Worm (Caenorhabditis elegans) whole organism, L3 larva: ENCODE measurements around the gene bgal-2.
A peak's percentile ranks its signal among the peaks of the same experiment; 100 is the strongest.

Experiments
- R02D3.7 ChIP-seq: fragments of 150-350 bp; optimal IDR thresholded peaks from 2 replicates; lab custom pipeline; 2014; ENCODE audit warnings: missing biosample characterization, missing genetic modification characterization
- ZK546.5 ChIP-seq: sonication (generic microtip); optimal IDR thresholded peaks from 2 replicates; lab custom pipeline; 2017; ENCODE audit warnings: missing biosample characterization, missing genetic modification characterization
- aly-2 ChIP-seq: fragments of 150-350 bp; optimal IDR thresholded peaks from 2 replicates; lab custom pipeline; 2014; ENCODE audit warnings: missing biosample characterization, missing genetic modification characterization
- ama-1 ChIP-seq: fragments of 150-350 bp; optimal IDR thresholded peaks from 2 replicates; lab custom pipeline; 2018
- ceh-16 ChIP-seq: sonication (generic microtip); optimal IDR thresholded peaks from 2 replicates; lab custom pipeline; 2017; ENCODE audit warnings: missing biosample characterization, missing genetic modification characterization
- ceh-28 ChIP-seq: fragments of 150-350 bp; optimal IDR thresholded peaks from 2 replicates; lab custom pipeline; 2014; ENCODE audit warnings: missing biosample characterization, missing genetic modification reagents, missing genetic modification characterization
- ceh-82 ChIP-seq: fragments of 150-350 bp; optimal IDR thresholded peaks from 2 replicates; lab custom pipeline; 2014; ENCODE audit warnings: missing biosample characterization, missing genetic modification characterization
- ceh-9 ChIP-seq: sonication (generic microtip); optimal IDR thresholded peaks from 2 replicates; lab custom pipeline; 2018; ENCODE audit warnings: missing biosample characterization, missing genetic modification characterization
- daf-12 ChIP-seq: fragments of 150-350 bp; optimal IDR thresholded peaks from 2 replicates; lab custom pipeline; 2014; ENCODE audit warnings: missing biosample characterization, missing genetic modification reagents, missing genetic modification characterization
- egl-27 ChIP-seq: sonication (generic microtip); optimal IDR thresholded peaks from 4 replicates; lab custom pipeline; 2017; ENCODE audit warnings: missing biosample characterization, missing genetic modification reagents, missing genetic modification characterization
- egl-5 ChIP-seq: fragments of 150-350 bp; optimal IDR thresholded peaks from 2 replicates; lab custom pipeline; 2017; ENCODE audit warnings: missing biosample characterization, missing genetic modification reagents, missing genetic modification characterization, inconsistent platforms
- elt-1 ChIP-seq: fragments of 150-350 bp; optimal IDR thresholded peaks from 2 replicates; lab custom pipeline; 2014; ENCODE audit warnings: missing biosample characterization, missing genetic modification characterization
- elt-2 ChIP-seq: sonication (generic microtip); optimal IDR thresholded peaks from 2 replicates; lab custom pipeline; 2016; ENCODE audit warnings: missing genetic modification reagents, mild to moderate bottlenecking, missing genetic modification characterization, missing compliant biosample characterization
- elt-3 ChIP-seq, 3 experiments: fragments of 150-350 bp in 1 of 3; sonication (generic microtip) in 2 of 3; optimal IDR thresholded peaks; 2 replicates in 2 of 3; 4 replicates in 1 of 3; lab custom pipeline; 2014 to 2017; ENCODE audit warnings: missing biosample characterization in 3 of 3, missing genetic modification characterization in 3 of 3
- eor-1 ChIP-seq, 2 experiments: fragments of 150-350 bp; optimal IDR thresholded peaks; 2 replicates each; lab custom pipeline; 2014 to 2018; ENCODE audit warnings: missing biosample characterization in 2 of 2, missing genetic modification characterization in 2 of 2
- fkh-10 ChIP-seq: sonication (generic microtip); optimal IDR thresholded peaks from 2 replicates; lab custom pipeline; 2017; ENCODE audit warnings: missing biosample characterization, missing genetic modification reagents, missing genetic modification characterization
- fkh-2 ChIP-seq: fragments of 150-350 bp; optimal IDR thresholded peaks from 2 replicates; lab custom pipeline; 2014; ENCODE audit warnings: missing biosample characterization, missing genetic modification reagents, missing genetic modification characterization
- fos-1 ChIP-seq: fragments of 150-350 bp; optimal IDR thresholded peaks from 2 replicates; lab custom pipeline; 2014; ENCODE audit warnings: missing biosample characterization, missing genetic modification characterization
- hmg-11 ChIP-seq: sonication (generic microtip); optimal IDR thresholded peaks from 2 replicates; lab custom pipeline; 2016; ENCODE audit warnings: missing genetic modification characterization, missing compliant biosample characterization
- jun-1 ChIP-seq: fragments of 150-350 bp; optimal IDR thresholded peaks from 2 replicates; lab custom pipeline; 2014; ENCODE audit warnings: missing biosample characterization, missing genetic modification reagents, missing genetic modification characterization
- lin-15B ChIP-seq: fragments of 150-350 bp; optimal IDR thresholded peaks from 2 replicates; lab custom pipeline; 2014; ENCODE audit warnings: missing biosample characterization, missing genetic modification characterization
- lin-39 ChIP-seq: fragments of 150-350 bp; optimal IDR thresholded peaks from 2 replicates; lab custom pipeline; 2018; ENCODE audit warnings: missing biosample characterization, missing genetic modification reagents, missing genetic modification characterization
- lsy-12 ChIP-seq: sonication (generic microtip); optimal IDR thresholded peaks from 2 replicates; lab custom pipeline; 2016; ENCODE audit warnings: mild to moderate bottlenecking, missing genetic modification characterization, missing compliant biosample characterization
- mdl-1 ChIP-seq: fragments of 150-350 bp; optimal IDR thresholded peaks from 2 replicates; lab custom pipeline; 2014; ENCODE audit warnings: missing biosample characterization, missing genetic modification characterization
- mml-1 ChIP-seq: fragments of 150-350 bp; sonication (generic microtip); optimal IDR thresholded peaks from 3 replicates; lab custom pipeline; 2014; ENCODE audit warnings: missing biosample characterization, missing genetic modification characterization
- nfya-1 ChIP-seq: sonication (generic microtip); optimal IDR thresholded peaks from 2 replicates; lab custom pipeline; 2017; ENCODE audit warnings: missing genetic modification characterization, mild to moderate bottlenecking, missing compliant biosample characterization, antibody characterized with exemption, moderate library complexity; ENCODE audit not compliant: insufficient read depth
- nhr-11 ChIP-seq: fragments of 150-350 bp; optimal IDR thresholded peaks from 2 replicates; lab custom pipeline; 2014; ENCODE audit warnings: missing biosample characterization, missing genetic modification characterization
- nhr-12 ChIP-seq: fragments of 150-350 bp; optimal IDR thresholded peaks from 2 replicates; lab custom pipeline; 2014; ENCODE audit warnings: missing biosample characterization, missing genetic modification characterization
- nhr-23 ChIP-seq: fragments of 150-350 bp; optimal IDR thresholded peaks from 2 replicates; lab custom pipeline; 2014; ENCODE audit warnings: missing biosample characterization, missing genetic modification reagents, missing genetic modification characterization
- nhr-237 ChIP-seq: fragments of 150-350 bp; optimal IDR thresholded peaks from 2 replicates; lab custom pipeline; 2014; ENCODE audit warnings: missing biosample characterization, missing genetic modification characterization
- nhr-25 ChIP-seq: sonication (generic microtip); optimal IDR thresholded peaks from 2 replicates; lab custom pipeline; 2017; ENCODE audit warnings: missing biosample characterization, missing genetic modification characterization
- nhr-28 ChIP-seq: fragments of 150-350 bp; optimal IDR thresholded peaks from 2 replicates; lab custom pipeline; 2014; ENCODE audit warnings: missing biosample characterization, missing genetic modification characterization
- nhr-43 ChIP-seq: sonication (generic microtip); optimal IDR thresholded peaks from 2 replicates; lab custom pipeline; 2016; ENCODE audit warnings: mild to moderate bottlenecking, missing genetic modification characterization, missing compliant biosample characterization; ENCODE audit not compliant: poor library complexity, severe bottlenecking
- nhr-67 ChIP-seq: fragments of 150-350 bp; optimal IDR thresholded peaks from 2 replicates; lab custom pipeline; 2014; ENCODE audit warnings: missing biosample characterization, missing genetic modification characterization
- nhr-76 ChIP-seq: fragments of 150-350 bp; sonication (generic microtip); optimal IDR thresholded peaks from 5 replicates; lab custom pipeline; 2014; ENCODE audit warnings: missing biosample characterization, missing genetic modification characterization
- nhr-77 ChIP-seq: fragments of 150-350 bp; optimal IDR thresholded peaks from 2 replicates; lab custom pipeline; 2014; ENCODE audit warnings: missing biosample characterization, missing genetic modification characterization
- pha-4 ChIP-seq: fragments of 150-350 bp; optimal IDR thresholded peaks from 2 replicates; lab custom pipeline; 2014; ENCODE audit warnings: missing biosample characterization, missing genetic modification reagents, missing genetic modification characterization
- pqm-1 ChIP-seq: fragments of 150-350 bp; optimal IDR thresholded peaks from 2 replicates; lab custom pipeline; 2017; ENCODE audit warnings: missing biosample characterization, missing genetic modification characterization, inconsistent platforms
- sea-2 ChIP-seq: fragments of 150-350 bp; sonication (generic microtip); optimal IDR thresholded peaks from 4 replicates; lab custom pipeline; 2014; ENCODE audit warnings: missing biosample characterization, missing genetic modification reagents, missing genetic modification characterization
- skn-1 ChIP-seq: fragments of 150-350 bp; optimal IDR thresholded peaks from 2 replicates; lab custom pipeline; 2014; ENCODE audit warnings: missing biosample characterization, missing genetic modification characterization
- snpc-4 ChIP-seq: fragments of 150-350 bp; optimal IDR thresholded peaks from 2 replicates; lab custom pipeline; 2014; ENCODE audit warnings: missing biosample characterization, missing genetic modification characterization
- tbx-2 ChIP-seq: sonication (generic microtip); optimal IDR thresholded peaks from 2 replicates; lab custom pipeline; 2016; ENCODE audit warnings: mild to moderate bottlenecking, missing genetic modification characterization, missing compliant biosample characterization
- unc-39 ChIP-seq: sonication (generic microtip); optimal IDR thresholded peaks from 4 replicates; lab custom pipeline; 2017; ENCODE audit warnings: missing biosample characterization, missing genetic modification characterization
- unc-62 ChIP-seq: fragments of 150-350 bp; sonication (generic microtip); optimal IDR thresholded peaks from 4 replicates; lab custom pipeline; 2014; ENCODE audit warnings: missing biosample characterization, missing genetic modification reagents, missing genetic modification characterization
- zag-1 ChIP-seq: fragments of 150-350 bp; optimal IDR thresholded peaks from 2 replicates; lab custom pipeline; 2014; ENCODE audit warnings: missing biosample characterization, missing genetic modification characterization
- ztf-11 ChIP-seq: fragments of 150-350 bp; optimal IDR thresholded peaks from 2 replicates; lab custom pipeline; 2014; ENCODE audit warnings: missing biosample characterization, missing genetic modification characterization
- ztf-4 ChIP-seq: fragments of 150-350 bp; optimal IDR thresholded peaks from 2 replicates; lab custom pipeline; 2014; ENCODE audit warnings: missing biosample characterization, missing genetic modification characterization

Gene bgal-2

ce11 chrX:6742011-6742683 lies 42.1 kb upstream of the bgal-2 start, which contains the start of gene mdl-1:
TSS of gene mdl-1 (plus strand) at chrX:6742351.
- peak; percentile 81 for TF ChIP-seq jun-1 (tag; lab: Kevin White, UChicago)
- TF ChIP-seq nhr-11 (tag; lab: Kevin White, UChicago), result peak; percentile 67
- no peak for TF ChIP-seq elt-3 (tag; optimal IDR thresholded peaks at IDR 0.05; lab: Kevin White, UChicago)
- peak; percentile 74 for TF ChIP-seq ztf-4
- no peak for TF ChIP-seq ztf-11
- peak; percentile 82 for TF ChIP-seq pqm-1 (tag; lab: Kevin White, UChicago)
- TF ChIP-seq nhr-77 (tag; lab: Kevin White, UChicago), result no peak
- TF ChIP-seq zag-1, result no peak
- peak; percentile 95 for TF ChIP-seq nhr-23 (tag; lab: Kevin White, UChicago)
- no peak for TF ChIP-seq nhr-237 (tag; lab: Kevin White, UChicago)
- TF ChIP-seq ama-1 (lab: Kevin White, UChicago), result peak; percentile 95
- peak; percentile 27 for TF ChIP-seq fos-1 (tag; lab: Kevin White, UChicago)
- TF ChIP-seq ceh-82, result no peak
- TF ChIP-seq pha-4 (tag; lab: Kevin White, UChicago), result peak; percentile 94
- no peak for TF ChIP-seq fkh-2
- TF ChIP-seq nfya-1, result peak; percentile 96
- TF ChIP-seq ceh-28 (tag; lab: Kevin White, UChicago), result peak; percentile 56
- TF ChIP-seq eor-1 (tag; optimal IDR thresholded peaks at IDR 0.05; lab: Kevin White, UChicago), result peak in 1 of 2 experiments; percentile 68
- peak; percentile 87 for TF ChIP-seq elt-2 (tag; lab: Kevin White, UChicago)
- peak; percentile 26 for TF ChIP-seq lin-15B (tag; lab: Kevin White, UChicago)
- no peak for TF ChIP-seq unc-39 (tag; lab: Kevin White, UChicago)
- TF ChIP-seq sea-2 (GFP tag; lab: Kevin White, UChicago), result peak; percentile 63
- no peak for TF ChIP-seq nhr-67 (tag; lab: Kevin White, UChicago)
- peak; percentile 95 for TF ChIP-seq nhr-25 (tag; lab: Kevin White, UChicago)
- TF ChIP-seq ceh-16, result no peak
- peak; percentile 95 for TF ChIP-seq lin-39 (tag; lab: Kevin White, UChicago)
- TF ChIP-seq mdl-1, result peak; percentile 100
- peak; percentile 74 for TF ChIP-seq unc-62 (GFP tag; lab: Kevin White, UChicago)
- TF ChIP-seq fkh-10 (GFP tag; lab: Kevin White, UChicago), result peak; percentile 20
- no peak for TF ChIP-seq ceh-9 (tag; lab: Kevin White, UChicago)
- no peak for TF ChIP-seq daf-12
- TF ChIP-seq R02D3.7 (tag; lab: Kevin White, UChicago), result peak; percentile 40
- peak; percentile 88 for TF ChIP-seq lsy-12
- peak; percentile 74 for TF ChIP-seq hmg-11 (tag; lab: Kevin White, UChicago)
- TF ChIP-seq egl-27 (tag; lab: Kevin White, UChicago), result peak; percentile 95
- TF ChIP-seq mml-1 (tag; lab: Kevin White, UChicago), result peak; percentile 99
- peak; percentile 86 for TF ChIP-seq nhr-43 (tag; lab: Kevin White, UChicago)
- peak; percentile 81 for TF ChIP-seq elt-1 (tag; lab: Kevin White, UChicago)
- peak; percentile 40 for TF ChIP-seq skn-1 (tag; lab: Kevin White, UChicago)
- no peak for TF ChIP-seq ZK546.5 (tag; lab: Kevin White, UChicago)
- TF ChIP-seq nhr-28 (tag; lab: Kevin White, UChicago), result no peak
- peak; percentile 48 for TF ChIP-seq tbx-2 (tag; lab: Kevin White, UChicago)
- TF ChIP-seq nhr-12, result no peak
- no peak for TF ChIP-seq aly-2 (tag; lab: Kevin White, UChicago)
- TF ChIP-seq nhr-76 (tag; lab: Kevin White, UChicago), result no peak
- no peak for TF ChIP-seq egl-5
- peak; percentile 71 for TF ChIP-seq snpc-4 (tag; lab: Kevin White, UChicago)
